Fruit fly (Drosophila melanogaster) S2 (cell line): Measurements from ENCODE around the gene U2af38.

ENCODE experiments used
- CG8478 ChIP-seq: fragments of >200 bp; optimal IDR thresholded peaks from 2 replicates; lab custom pipeline; 2018
- CTCF ChIP-seq, 2 experiments: fragments of >200 bp; optimal IDR thresholded peaks; 2 replicates each; lab custom pipeline; 2018

- TF ChIP-seq CTCF (optimal IDR thresholded peaks at IDR 0.05; lab: Kevin White, UChicago) (no peak), CG8478 (no peak)
Measured at dm6 chr2L:278134-278533, 16.3 kb downstream of the U2af38 start, which contains the start of gene CG17078.
